Worm (Caenorhabditis elegans): ENCODE data around the gene K08B5.1.

ce11 chrX:16571877-16572276 lies 13.6 kb downstream of the K08B5.1 start:
- no peak for TF ChIP-seq fkh-10 (GFP tag; optimal IDR thresholded peaks at IDR 0.05)
- TF ChIP-seq lin-39 (tag; optimal IDR thresholded peaks at IDR 0.05), result no peak
- no peak for TF ChIP-seq aly-2 (tag; optimal IDR thresholded peaks at IDR 0.05)
- TF ChIP-seq nhr-77 (tag; optimal IDR thresholded peaks at IDR 0.05), result no peak
- TF ChIP-seq elt-1 (tag; optimal IDR thresholded peaks at IDR 0.05), result no peak
- TF ChIP-seq nhr-12 (tag; optimal IDR thresholded peaks at IDR 0.05), result no peak
- TF ChIP-seq mdl-1 (tag; optimal IDR thresholded peaks at IDR 0.05), result no peak
- no peak for TF ChIP-seq ceh-16 (tag; optimal IDR thresholded peaks at IDR 0.05)
- TF ChIP-seq unc-62 (GFP tag; optimal IDR thresholded peaks at IDR 0.05), result no peak

All from whole organism, L3 larva.